Fruit fly (Drosophila melanogaster) whole organism, embryonic: ENCODE data around the gene bun.
A peak's percentile ranks its signal among the peaks of the same experiment; 100 is the strongest.

Experiments
- B-H2 ChIP-seq: fragments of 200-800 bp; sonication (Bioruptor generic); optimal IDR thresholded peaks from 2 replicates; lab custom pipeline; 2018; ENCODE audit warnings: missing biosample characterization, mild to moderate bottlenecking, missing genetic modification characterization
- Bteb2 ChIP-seq: fragments of 200-800 bp; sonication (Bioruptor generic); optimal IDR thresholded peaks from 2 replicates; lab custom pipeline; 2016; ENCODE audit warnings: missing biosample characterization, missing genetic modification characterization
- CG1024 ChIP-seq: fragments of 200-800 bp; sonication (Bioruptor generic); IDR thresholded peaks from 2 replicates; pipeline ENCODE4 v1.3.6; 2022; ENCODE audit warnings: missing biosample characterization, missing genetic modification characterization
- CG11723 ChIP-seq: fragments of 200-800 bp; sonication (Bioruptor generic); optimal IDR thresholded peaks from 2 replicates; lab custom pipeline; 2017; ENCODE audit warnings: missing biosample characterization, mild to moderate bottlenecking, missing genetic modification characterization
- CG12155 ChIP-seq: fragments of 200-800 bp; sonication (Bioruptor generic); optimal IDR thresholded peaks from 3 replicates; lab custom pipeline; 2016; ENCODE audit warnings: missing biosample characterization, missing genetic modification characterization
- CG12299 ChIP-seq: fragments of 200-800 bp; sonication (Bioruptor generic); optimal IDR thresholded peaks from 2 replicates; lab custom pipeline; 2018; ENCODE audit warnings: missing biosample characterization, mild to moderate bottlenecking, missing genetic modification characterization
- CG1233 ChIP-seq: fragments of 200-800 bp; sonication (Bioruptor generic); optimal IDR thresholded peaks from 4 replicates; lab custom pipeline; 2018; ENCODE audit warnings: missing biosample characterization, mild to moderate bottlenecking, missing genetic modification characterization
- CG18011 ChIP-seq: fragments of 200-800 bp; sonication (Bioruptor generic); optimal IDR thresholded peaks from 2 replicates; lab custom pipeline; 2017; ENCODE audit warnings: missing biosample characterization, missing genetic modification characterization, mild to moderate bottlenecking, moderate library complexity, missing genotype
- CG18599 ChIP-seq: fragments of 200-800 bp; sonication (Bioruptor generic); optimal IDR thresholded peaks from 3 replicates; lab custom pipeline; 2017; ENCODE audit warnings: missing biosample characterization, missing genetic modification characterization, mild to moderate bottlenecking, moderate library complexity, missing genetic modification reagents
- CG18619 ChIP-seq: fragments of 200-800 bp; sonication (Bioruptor generic); optimal IDR thresholded peaks from 3 replicates; lab custom pipeline; 2017; ENCODE audit warnings: missing biosample characterization, mild to moderate bottlenecking, missing genetic modification characterization
- CG18764 ChIP-seq: fragments of 200-800 bp; sonication (Bioruptor generic); optimal IDR thresholded peaks from 3 replicates; lab custom pipeline; 2016; ENCODE audit warnings: missing biosample characterization, missing genetic modification characterization
- CG2712 ChIP-seq: fragments of 200-800 bp; optimal IDR thresholded peaks from 3 replicates; lab custom pipeline; 2019; ENCODE audit warnings: missing biosample characterization, mild to moderate bottlenecking, missing genetic modification characterization, moderate library complexity
- CG31388 ChIP-seq: fragments of 200-800 bp; sonication (Bioruptor generic); optimal IDR thresholded peaks from 2 replicates; lab custom pipeline; 2016; ENCODE audit warnings: missing biosample characterization, missing genetic modification characterization
- CG34224 ChIP-seq: fragments of 200-800 bp; sonication (Bioruptor generic); IDR thresholded peaks from 3 replicates; pipeline ENCODE4 v1.3.6; 2022; ENCODE audit warnings: missing biosample characterization, missing genetic modification characterization; ENCODE audit not compliant: partially characterized antibody
- CG3995 ChIP-seq: fragments of 200-800 bp; sonication (Bioruptor generic); optimal IDR thresholded peaks from 3 replicates; lab custom pipeline; 2016; ENCODE audit warnings: missing biosample characterization, missing genetic modification characterization
- CG4404 ChIP-seq: fragments of 200-800 bp; sonication (Bioruptor generic); IDR thresholded peaks from 2 replicates; pipeline ENCODE4 v1.3.6; 2022; ENCODE audit warnings: missing biosample characterization, missing genetic modification characterization
- CG6254 ChIP-seq: fragments of 200-800 bp; sonication (Bioruptor generic); optimal IDR thresholded peaks from 3 replicates; lab custom pipeline; 2017; ENCODE audit warnings: mild to moderate bottlenecking, missing biosample characterization, missing genetic modification reagents, missing genetic modification characterization
- CG6654 ChIP-seq: fragments of 200-800 bp; sonication (Bioruptor generic); optimal IDR thresholded peaks from 2 replicates; lab custom pipeline; 2017; ENCODE audit warnings: missing biosample characterization, mild to moderate bottlenecking, missing genetic modification characterization
- CG7963 ChIP-seq: fragments of 200-800 bp; sonication (Bioruptor generic); IDR thresholded peaks from 3 replicates; pipeline ENCODE4 v1.3.6; 2022; ENCODE audit warnings: missing biosample characterization, missing genetic modification characterization; ENCODE audit not compliant: partially characterized antibody
- Deaf1 ChIP-seq: fragments of 200-800 bp; optimal IDR thresholded peaks from 3 replicates; lab custom pipeline; 2019; ENCODE audit warnings: missing biosample characterization, mild to moderate bottlenecking, missing genetic modification characterization, moderate library complexity
- Dref ChIP-seq: fragments of 200-800 bp; sonication (Bioruptor generic); IDR thresholded peaks from 2 replicates; pipeline ENCODE4 v1.3.6; 2022; ENCODE audit warnings: missing biosample characterization, missing genetic modification characterization
- ERR ChIP-seq: fragments of 200-800 bp; sonication (Bioruptor generic); optimal IDR thresholded peaks from 2 replicates; lab custom pipeline; 2016; ENCODE audit warnings: missing biosample characterization, missing genetic modification characterization
- Ets97D ChIP-seq: fragments of 200-800 bp; sonication (Bioruptor generic); optimal IDR thresholded peaks from 3 replicates; lab custom pipeline; 2016; ENCODE audit warnings: missing biosample characterization, missing genetic modification characterization
- Lhr ChIP-seq: fragments of 200-800 bp; sonication (Bioruptor generic); optimal IDR thresholded peaks from 3 replicates; lab custom pipeline; 2017; ENCODE audit warnings: mild to moderate bottlenecking, missing biosample characterization, missing genetic modification reagents, missing genetic modification characterization
- Lim3 ChIP-seq: fragments of 200-800 bp; sonication (Bioruptor generic); IDR thresholded peaks from 2 replicates; pipeline ENCODE4 v1.3.6; 2022; ENCODE audit warnings: missing biosample characterization, missing genetic modification characterization
- NK7.1 ChIP-seq: fragments of 200-800 bp; sonication (Bioruptor generic); optimal IDR thresholded peaks from 3 replicates; lab custom pipeline; 2016; ENCODE audit warnings: missing biosample characterization, missing genetic modification characterization
- Oaz ChIP-seq: fragments of 200-800 bp; sonication (Bioruptor generic); IDR thresholded peaks from 2 replicates; pipeline ENCODE4 v1.3.6; 2022; ENCODE audit warnings: missing biosample characterization, missing genetic modification characterization
- Optix ChIP-seq: fragments of 200-800 bp; sonication (Bioruptor generic); IDR thresholded peaks from 3 replicates; pipeline ENCODE4 v1.3.6; 2022; ENCODE audit warnings: missing biosample characterization, missing genetic modification characterization
- Scr ChIP-seq: fragments of 200-800 bp; sonication (Bioruptor generic); IDR thresholded peaks from 2 replicates; pipeline ENCODE4 v1.3.6; 2022; ENCODE audit warnings: missing biosample characterization, missing genetic modification characterization; ENCODE audit not compliant: partially characterized antibody
- ap ChIP-seq: fragments of 200-800 bp; sonication (Bioruptor generic); IDR thresholded peaks from 2 replicates; pipeline ENCODE4 v1.3.6; 2022; ENCODE audit warnings: missing biosample characterization, missing genetic modification characterization
- cad ChIP-seq: fragments of >200 bp; optimal IDR thresholded peaks from 2 replicates; lab custom pipeline; 2017; ENCODE audit warnings: missing biosample characterization, missing genetic modification characterization
- caup ChIP-seq: fragments of 200-800 bp; sonication (Bioruptor generic); optimal IDR thresholded peaks from 3 replicates; lab custom pipeline; 2017; ENCODE audit warnings: missing biosample characterization, mild to moderate bottlenecking, missing genetic modification characterization, moderate library complexity; ENCODE audit not compliant: severe bottlenecking
- dysf ChIP-seq: fragments of 200-800 bp; sonication (Bioruptor generic); IDR thresholded peaks from 3 replicates; pipeline ENCODE4 v1.3.6; 2022; ENCODE audit warnings: missing biosample characterization, missing genetic modification characterization
- exex ChIP-seq: fragments of 200-800 bp; sonication (Bioruptor generic); optimal IDR thresholded peaks from 4 replicates; lab custom pipeline; 2018; ENCODE audit warnings: missing biosample characterization, mild to moderate bottlenecking, missing genetic modification characterization, moderate library complexity
- ftz-f1 ChIP-seq: fragments of 200-800 bp; sonication (Bioruptor generic); optimal IDR thresholded peaks from 2 replicates; lab custom pipeline; 2016; ENCODE audit warnings: missing biosample characterization, missing genetic modification characterization
- fu2 ChIP-seq: fragments of 200-800 bp; sonication (Bioruptor generic); optimal IDR thresholded peaks from 2 replicates; lab custom pipeline; 2016; ENCODE audit warnings: missing biosample characterization, missing genetic modification characterization
- lov ChIP-seq, 2 experiments: fragments of 200-800 bp in 1 of 2; fragments of >200 bp in 1 of 2; sonication (Bioruptor generic) in 1 of 2; IDR thresholded peaks in 1 of 2; optimal IDR thresholded peaks in 1 of 2; 2 replicates in 1 of 2; 3 replicates in 1 of 2; pipeline versions ENCODE4 v1.3.6 to Lab custom; 2017 to 2022; ENCODE audit warnings: missing biosample characterization in 1 of 2, missing genetic modification characterization in 1 of 2
- mld ChIP-seq: fragments of 200-800 bp; sonication (Bioruptor generic); IDR thresholded peaks from 3 replicates; pipeline ENCODE4 v1.3.6; 2022; ENCODE audit warnings: missing biosample characterization, missing genetic modification characterization; ENCODE audit not compliant: partially characterized antibody
- pb ChIP-seq: fragments of 200-800 bp; sonication (Bioruptor generic); optimal IDR thresholded peaks from 3 replicates; lab custom pipeline; 2016; ENCODE audit warnings: missing biosample characterization, missing genetic modification characterization
- row ChIP-seq: fragments of 200-800 bp; sonication (Bioruptor generic); IDR thresholded peaks from 3 replicates; pipeline ENCODE4 v1.3.6; 2022; ENCODE audit warnings: missing biosample characterization, missing genetic modification characterization
- salm ChIP-seq: fragments of 200-800 bp; sonication (Bioruptor generic); optimal IDR thresholded peaks from 2 replicates; lab custom pipeline; 2018; ENCODE audit warnings: missing biosample characterization, mild to moderate bottlenecking, missing genetic modification characterization
- seq ChIP-seq: fragments of 200-800 bp; sonication (Bioruptor generic); IDR thresholded peaks from 2 replicates; pipeline ENCODE4 v1.3.6; 2022; ENCODE audit warnings: missing biosample characterization, missing genetic modification characterization
- slp2 ChIP-seq: fragments of 200-800 bp; sonication (Bioruptor generic); optimal IDR thresholded peaks from 2 replicates; lab custom pipeline; 2016; ENCODE audit warnings: missing biosample characterization, missing genetic modification characterization
- sqz ChIP-seq: fragments of 200-800 bp; sonication (Bioruptor generic); optimal IDR thresholded peaks from 3 replicates; lab custom pipeline; 2018; ENCODE audit warnings: missing biosample characterization, mild to moderate bottlenecking, missing genetic modification characterization
- tin ChIP-seq: fragments of 200-800 bp; sonication (Bioruptor generic); optimal IDR thresholded peaks from 3 replicates; lab custom pipeline; 2016; ENCODE audit warnings: missing biosample characterization, missing genetic modification characterization
- tna ChIP-seq: fragments of 200-800 bp; sonication (Bioruptor generic); IDR thresholded peaks from 2 replicates; pipeline ENCODE4 v1.3.6; 2022; ENCODE audit warnings: missing biosample characterization, missing genetic modification characterization; ENCODE audit not compliant: partially characterized antibody
- vfl ChIP-seq: fragments of 200-800 bp; sonication (Bioruptor generic); optimal IDR thresholded peaks from 2 replicates; lab custom pipeline; 2016; ENCODE audit warnings: missing biosample characterization, missing genetic modification characterization
- zfh2 ChIP-seq: fragments of 200-800 bp; sonication (Bioruptor generic); optimal IDR thresholded peaks from 2 replicates; lab custom pipeline; 2016; ENCODE audit warnings: missing biosample characterization, missing genetic modification characterization

bun gene

DNA sequence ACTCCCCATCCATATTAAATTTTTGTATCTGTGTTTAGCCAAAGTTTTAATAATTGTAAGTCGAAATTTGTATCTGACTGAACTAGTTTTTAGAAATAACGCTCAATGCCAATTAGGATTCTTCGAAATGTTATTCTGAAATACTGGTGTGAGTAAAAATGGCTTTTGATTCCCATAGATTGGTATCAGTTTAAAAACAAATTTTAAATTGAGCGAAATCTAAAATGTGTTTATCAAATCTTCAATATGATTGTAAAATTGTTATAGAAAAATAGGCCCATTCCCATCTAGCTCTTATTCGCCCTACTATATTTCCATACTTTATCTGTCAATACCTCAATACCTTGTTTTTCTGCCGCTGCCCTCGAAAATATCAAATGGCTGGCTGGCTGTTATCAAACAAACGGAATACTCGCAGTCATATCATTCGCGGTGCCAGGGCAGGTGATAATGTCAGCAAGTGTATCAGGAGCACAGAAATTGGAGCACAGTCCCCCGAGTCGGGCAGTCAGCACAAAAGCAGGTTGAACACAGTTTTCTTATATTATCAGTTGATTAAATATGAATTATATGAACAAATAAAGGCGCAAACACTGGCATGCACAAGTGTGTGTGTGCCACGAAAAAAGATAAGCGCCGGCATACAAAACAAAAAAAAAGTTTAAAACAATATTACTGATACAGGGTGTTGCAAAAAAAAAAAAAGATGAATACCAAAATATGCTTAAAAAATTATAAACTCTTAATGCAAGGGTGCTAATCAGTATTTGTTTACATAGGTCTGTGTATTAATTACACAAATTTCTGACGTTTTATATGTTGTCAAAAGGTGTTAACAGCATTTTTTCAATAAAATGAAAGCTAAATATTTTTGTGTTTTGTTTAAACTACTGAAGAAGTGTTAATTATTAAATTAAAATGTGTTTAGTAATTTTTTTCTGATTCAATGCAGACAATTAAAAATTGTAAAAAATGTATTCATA, 48.8 kb downstream of the bun start, which contains the start of gene t-cup (continued):
- peak; percentile 92 for TF ChIP-seq salm (tag; lab: Kevin White, UChicago)
- TF ChIP-seq Lim3, result peak; percentile 75; the same call in 1 of the 2 replicates
- no peak for TF ChIP-seq CG3995 (GFP tag; lab: Kevin White, UChicago)
- no peak for TF ChIP-seq CG31388 (GFP tag; lab: Kevin White, UChicago)
- TF ChIP-seq slp2 (GFP tag; lab: Kevin White, UChicago), result peak; percentile 33
- TF ChIP-seq vfl (GFP tag; lab: Kevin White, UChicago), result no peak
- TF ChIP-seq Dref (GFP tag; lab: Robert Waterston, UW), result no peak
- TF ChIP-seq CG34224 (GFP tag; lab: Robert Waterston, UW), result no peak
- TF ChIP-seq Optix (GFP tag; lab: Robert Waterston, UW), result no peak; the same call in 2 of the 3 replicates
- TF ChIP-seq zfh2 (GFP tag; lab: Kevin White, UChicago), result no peak
- no peak for TF ChIP-seq cad (GFP tag; lab: Kevin White, UChicago)
- peak; percentile 58 for TF ChIP-seq CG2712 (tag; lab: Kevin White, UChicago)
- TF ChIP-seq lov (optimal IDR thresholded peaks at IDR 0.05; lab: Kevin White, UChicago), result no peak
- TF ChIP-seq lov (GFP tag; IDR thresholded peaks at IDR 0.05; lab: Robert Waterston, UW), result 0 out of 3 replicates have a peak, but pooled peaks have one; percentile 32
- peak; percentile 57; the same call in 1 of the 2 replicates for TF ChIP-seq CG1024 (GFP tag; lab: Robert Waterston, UW)
- TF ChIP-seq CG11723 (GFP tag; lab: Kevin White, UChicago), result peak; percentile 81
- TF ChIP-seq ftz-f1 (GFP tag; lab: Kevin White, UChicago), result peak; percentile 31
- TF ChIP-seq ERR (GFP tag; lab: Kevin White, UChicago), result peak; percentile 65
- TF ChIP-seq tna, result peak; percentile 34; the same call in 1 of the 2 replicates
- TF ChIP-seq CG6254 (GFP tag; lab: Kevin White, UChicago), result peak; percentile 75
- peak; percentile 58 for TF ChIP-seq CG18011 (GFP tag; lab: Kevin White, UChicago)
- peak; percentile 68 for TF ChIP-seq CG12299 (tag; lab: Kevin White, UChicago)
- peak; percentile 80 for TF ChIP-seq Lhr
- no peak for TF ChIP-seq Scr
- TF ChIP-seq CG4404 (GFP tag; lab: Robert Waterston, UW), result no peak
- TF ChIP-seq caup (GFP tag; lab: Kevin White, UChicago), result peak; percentile 93
- TF ChIP-seq Ets97D (GFP tag; lab: Kevin White, UChicago), result peak; percentile 52
- TF ChIP-seq seq (GFP tag; lab: Robert Waterston, UW), result peak; percentile 85; the same call in 1 of the 2 replicates
- peak; percentile 78 for TF ChIP-seq CG18619
- peak; percentile 19 for TF ChIP-seq pb (GFP tag; lab: Kevin White, UChicago)
- TF ChIP-seq CG6654 (GFP tag; lab: Kevin White, UChicago), result peak; percentile 26
- no peak for TF ChIP-seq Oaz (GFP tag; lab: Robert Waterston, UW)
- peak; percentile 60 for TF ChIP-seq Deaf1 (tag; lab: Kevin White, UChicago)
- no peak for TF ChIP-seq CG12155 (GFP tag; lab: Kevin White, UChicago)
- TF ChIP-seq Bteb2 (GFP tag; lab: Kevin White, UChicago), result peak; percentile 58
- TF ChIP-seq mld (GFP tag; lab: Robert Waterston, UW), result no peak
- TF ChIP-seq, all 482 proteins: peak for 333

DNA sequence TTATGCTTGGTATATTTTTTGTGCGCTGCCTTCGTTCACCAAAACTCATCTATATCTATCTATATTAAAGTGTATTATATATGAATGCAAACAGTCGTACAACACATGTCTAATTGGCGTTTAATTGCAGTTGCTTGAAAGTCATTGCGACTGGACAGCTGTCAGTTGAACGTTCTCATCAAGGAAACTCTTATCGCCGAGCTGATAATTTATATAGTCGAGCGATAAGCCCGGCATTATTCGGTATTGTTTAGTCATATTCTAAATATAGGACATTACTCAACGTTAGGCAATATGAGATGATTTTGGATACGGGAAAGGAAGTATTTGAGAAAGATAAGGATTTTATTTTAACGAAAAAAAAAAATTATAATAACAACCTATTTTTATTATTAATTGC, 51.2 kb downstream of the bun start:
- no peak for TF ChIP-seq Ets97D (GFP tag; lab: Kevin White, UChicago)
- no peak for TF ChIP-seq NK7.1
- no peak for TF ChIP-seq ap (GFP tag; lab: Robert Waterston, UW)
- TF ChIP-seq row (GFP tag; lab: Robert Waterston, UW), result no peak
- TF ChIP-seq caup (GFP tag; lab: Kevin White, UChicago), result no peak
- TF ChIP-seq sqz (GFP tag; lab: Kevin White, UChicago), result no peak
- TF ChIP-seq dysf, result no peak
- TF ChIP-seq fu2 (GFP tag; lab: Kevin White, UChicago), result no peak
- no peak for TF ChIP-seq CG18764 (GFP tag; lab: Kevin White, UChicago)
- TF ChIP-seq exex, result peak; percentile 64
- peak; percentile 17 for TF ChIP-seq CG18599
- no peak for TF ChIP-seq B-H2
- TF ChIP-seq CG1233, result no peak
- TF ChIP-seq CG7963 (GFP tag; lab: Robert Waterston, UW), result no peak
- no peak for TF ChIP-seq tin (GFP tag; lab: Kevin White, UChicago)
